Worm (Caenorhabditis elegans) whole organism, L4 larva: Measurements from ENCODE around the gene cct-5.
A peak's percentile ranks its signal among the peaks of the same experiment; 100 is the strongest.

Experiments used
- F10B5.3 ChIP-seq: sonication (generic microtip); optimal IDR thresholded peaks from 2 replicates; lab custom pipeline; 2016; ENCODE audit warnings: mild to moderate bottlenecking, missing genetic modification characterization, missing compliant biosample characterization
- F37D6.2 ChIP-seq: sonication (generic microtip); optimal IDR thresholded peaks from 2 replicates; lab custom pipeline; 2016; ENCODE audit warnings: mild to moderate bottlenecking, missing genetic modification characterization, missing compliant biosample characterization
- F49E8.2 ChIP-seq: sonication (generic microtip); optimal IDR thresholded peaks from 2 replicates; lab custom pipeline; 2016; ENCODE audit warnings: missing compliant biosample characterization, mild to moderate bottlenecking, missing genetic modification characterization, borderline replicate concordance
- T20F7.1 ChIP-seq: fragments of 200-800 bp; sonication (Bioruptor generic); optimal IDR thresholded peaks from 2 replicates; lab custom pipeline; 2018; ENCODE audit warnings: mild to moderate bottlenecking, missing genetic modification characterization, missing compliant biosample characterization
- T26A8.4 ChIP-seq: fragments of 200-800 bp; sonication (Bioruptor generic); IDR thresholded peaks from 2 replicates; pipeline ENCODE4 v1.3.6; 2022; ENCODE audit warnings: missing genetic modification characterization, missing compliant biosample characterization
- Y75B8A.6 ChIP-seq: fragments of 200-800 bp; sonication (Bioruptor generic); IDR thresholded peaks from 2 replicates; pipeline ENCODE4 v1.3.6; 2022; ENCODE audit warnings: missing genetic modification reagents, missing genetic modification characterization, missing compliant biosample characterization
- aha-1 ChIP-seq: fragments of 150-350 bp; peaks from one replicate; lab custom pipeline; 2014; ENCODE audit warnings: missing biosample characterization, missing genetic modification characterization
- aly-2 ChIP-seq: sonication (generic microtip); optimal IDR thresholded peaks from 2 replicates; lab custom pipeline; 2018; ENCODE audit warnings: missing biosample characterization, missing genetic modification characterization
- arid-1 ChIP-seq: fragments of 200-800 bp; sonication (Bioruptor generic); conservative IDR thresholded peaks from 2 replicates; pipeline ENCODE4 v1.3.6; 2022; ENCODE audit warnings: missing genetic modification reagents, missing genetic modification characterization, missing compliant biosample characterization
- ceh-20 ChIP-seq: fragments of 200-800 bp; sonication (Bioruptor generic); IDR thresholded peaks from 2 replicates; pipeline ENCODE4 v1.3.6; 2022; ENCODE audit warnings: missing genetic modification reagents, missing genetic modification characterization, missing compliant biosample characterization
- ceh-44 ChIP-seq: fragments of 200-800 bp; sonication (Bioruptor generic); IDR thresholded peaks from 2 replicates; pipeline ENCODE4 v1.3.6; 2022; ENCODE audit warnings: missing genetic modification reagents, missing genetic modification characterization, missing compliant biosample characterization
- ceh-82 ChIP-seq: sonication (generic microtip); optimal IDR thresholded peaks from 2 replicates; lab custom pipeline; 2017; ENCODE audit warnings: missing biosample characterization, missing genetic modification characterization
- cey-2 ChIP-seq: sonication (generic microtip); optimal IDR thresholded peaks from 3 replicates; lab custom pipeline; 2017; ENCODE audit warnings: missing genetic modification characterization, mild to moderate bottlenecking, missing compliant biosample characterization, antibody characterized with exemption, borderline replicate concordance; ENCODE audit not compliant: insufficient read depth
- daf-16 ChIP-seq, 3 experiments: sonication (generic microtip); optimal IDR thresholded peaks; 2 replicates each; lab custom pipeline; 2016 to 2017; ENCODE audit warnings: missing genetic modification characterization in 3 of 3, missing genetic modification reagents in 3 of 3, mild to moderate bottlenecking in 2 of 3, missing compliant biosample characterization in 2 of 3, missing biosample characterization in 1 of 3, moderate library complexity in 1 of 3
- daf-8 ChIP-seq: fragments of 200-800 bp; sonication (Bioruptor generic); IDR thresholded peaks from 2 replicates; pipeline ENCODE4 v1.3.6; 2022; ENCODE audit warnings: missing genetic modification characterization, missing compliant biosample characterization
- dmd-8 ChIP-seq: fragments of 200-800 bp; sonication (Bioruptor generic); IDR thresholded peaks from 2 replicates; pipeline ENCODE4 v1.3.6; 2022; ENCODE audit warnings: missing genetic modification characterization, missing compliant biosample characterization
- dmd-9 ChIP-seq: fragments of 200-800 bp; sonication (Bioruptor generic); IDR thresholded peaks from 2 replicates; pipeline ENCODE4 v1.3.6; 2022; ENCODE audit warnings: missing genetic modification reagents, missing genetic modification characterization, missing compliant biosample characterization
- dpl-1 ChIP-seq: fragments of 150-350 bp; optimal IDR thresholded peaks from 2 replicates; lab custom pipeline; 2014; ENCODE audit warnings: missing biosample characterization, missing genetic modification reagents, missing genetic modification characterization
- duxl-1 ChIP-seq: sonication (generic microtip); optimal IDR thresholded peaks from 2 replicates; lab custom pipeline; 2016; ENCODE audit warnings: mild to moderate bottlenecking, missing genetic modification characterization, moderate library complexity, missing compliant biosample characterization; ENCODE audit not compliant: poor library complexity
- fkh-10 ChIP-seq: fragments of 150-350 bp; optimal IDR thresholded peaks from 2 replicates; lab custom pipeline; 2014; ENCODE audit warnings: missing biosample characterization, missing genetic modification reagents, missing genetic modification characterization
- fos-1 ChIP-seq: fragments of 150-350 bp; optimal IDR thresholded peaks from 2 replicates; lab custom pipeline; 2014; ENCODE audit warnings: missing biosample characterization, missing genetic modification characterization
- hif-1 ChIP-seq, 2 experiments: sonication (generic microtip); optimal IDR thresholded peaks; 2 replicates each; lab custom pipeline; 2016 to 2017; ENCODE audit warnings: missing compliant biosample characterization in 2 of 2, missing genetic modification characterization in 2 of 2, missing genetic modification reagents in 2 of 2, missing genotype in 2 of 2, mild to moderate bottlenecking in 1 of 2
- hlh-11 ChIP-seq: fragments of 200-800 bp; sonication (Bioruptor generic); optimal IDR thresholded peaks from 2 replicates; lab custom pipeline; 2018; ENCODE audit warnings: mild to moderate bottlenecking, missing genetic modification characterization, missing compliant biosample characterization
- hmg-1.1 ChIP-seq: fragments of 200-800 bp; sonication (Bioruptor generic); IDR thresholded peaks from 2 replicates; pipeline ENCODE4 v1.3.6; 2022; ENCODE audit warnings: missing genetic modification reagents, missing genetic modification characterization, missing compliant biosample characterization
- jun-1 ChIP-seq: fragments of 150-350 bp; optimal IDR thresholded peaks from 2 replicates; lab custom pipeline; 2014; ENCODE audit warnings: missing biosample characterization, missing genetic modification reagents, missing genetic modification characterization
- lim-7 ChIP-seq: fragments of 200-800 bp; sonication (Bioruptor generic); IDR thresholded peaks from 2 replicates; pipeline ENCODE4 v1.3.6; 2022; ENCODE audit warnings: missing genetic modification characterization, missing compliant biosample characterization
- lir-3 ChIP-seq: sonication (generic microtip); optimal IDR thresholded peaks from 2 replicates; lab custom pipeline; 2016; ENCODE audit warnings: mild to moderate bottlenecking, missing genetic modification characterization, missing compliant biosample characterization
- madf-5 ChIP-seq, 2 experiments: fragments of 200-800 bp; sonication (Bioruptor generic); IDR thresholded peaks; 2 replicates each; pipeline ENCODE4 v1.3.6; 2022; ENCODE audit warnings: missing compliant biosample characterization in 2 of 2, missing genetic modification characterization in 2 of 2
- madf-9 ChIP-seq: fragments of 200-800 bp; sonication (Bioruptor generic); conservative IDR thresholded peaks from 2 replicates; pipeline ENCODE4 v1.3.6; 2022; ENCODE audit warnings: missing genetic modification reagents, missing genetic modification characterization, missing compliant biosample characterization
- mdt-29 ChIP-seq: fragments of 200-800 bp; sonication (Bioruptor generic); IDR thresholded peaks from 2 replicates; pipeline ENCODE4 v1.3.6; 2022; ENCODE audit warnings: missing genetic modification reagents, missing genetic modification characterization, missing compliant biosample characterization
- mes-2 ChIP-seq: sonication (generic microtip); optimal IDR thresholded peaks from 2 replicates; lab custom pipeline; 2016; ENCODE audit warnings: missing genotype, mild to moderate bottlenecking, missing genetic modification characterization, missing compliant biosample characterization; ENCODE audit not compliant: poor library complexity, severe bottlenecking
- mxl-3 ChIP-seq: fragments of 200-800 bp; sonication (Bioruptor generic); optimal IDR thresholded peaks from 2 replicates; lab custom pipeline; 2018; ENCODE audit warnings: mild to moderate bottlenecking, missing genetic modification characterization, missing compliant biosample characterization
- nhr-111 ChIP-seq: fragments of 200-800 bp; sonication (Bioruptor generic); optimal IDR thresholded peaks from 2 replicates; lab custom pipeline; 2018; ENCODE audit warnings: mild to moderate bottlenecking, missing genetic modification characterization, missing compliant biosample characterization
- nhr-237 ChIP-seq: sonication (generic microtip); optimal IDR thresholded peaks from 2 replicates; lab custom pipeline; 2017; ENCODE audit warnings: missing biosample characterization, missing genetic modification characterization
- nhr-42 ChIP-seq: fragments of 200-800 bp; sonication (Bioruptor generic); IDR thresholded peaks from 2 replicates; pipeline ENCODE4 v1.3.6; 2022; ENCODE audit warnings: missing genetic modification characterization, missing compliant biosample characterization
- nhr-6 ChIP-seq: fragments of 150-350 bp; optimal IDR thresholded peaks from 2 replicates; lab custom pipeline; 2014; ENCODE audit warnings: missing biosample characterization, missing genetic modification characterization
- nhr-76 ChIP-seq: fragments of 150-350 bp; optimal IDR thresholded peaks from 2 replicates; lab custom pipeline; 2014; ENCODE audit warnings: missing biosample characterization, missing genetic modification characterization
- nhr-77 ChIP-seq: fragments of 150-350 bp; optimal IDR thresholded peaks from 2 replicates; lab custom pipeline; 2014; ENCODE audit warnings: missing biosample characterization, missing genetic modification characterization
- pha-4 ChIP-seq, 2 experiments: fragments of 150-350 bp in 1 of 2; fragments of 200-800 bp in 1 of 2; sonication (Bioruptor generic) in 1 of 2; IDR thresholded peaks in 1 of 2; optimal IDR thresholded peaks in 1 of 2; 2 replicates each; pipeline versions ENCODE4 v1.3.6 to Lab custom; 2014 to 2022; ENCODE audit warnings: missing genetic modification characterization in 2 of 2, missing genetic modification reagents in 2 of 2, missing biosample characterization in 1 of 2, missing compliant biosample characterization in 1 of 2
- php-3 ChIP-seq: fragments of 200-800 bp; sonication (Bioruptor generic); IDR thresholded peaks from 2 replicates; pipeline ENCODE4 v1.3.6; 2022; ENCODE audit warnings: missing genetic modification reagents, missing genetic modification characterization, missing compliant biosample characterization
- pqm-1 ChIP-seq: sonication (generic microtip); optimal IDR thresholded peaks from 2 replicates; lab custom pipeline; 2017; ENCODE audit warnings: missing biosample characterization, missing genetic modification characterization
- rbr-2 ChIP-seq: sonication (generic microtip); optimal IDR thresholded peaks from 2 replicates; lab custom pipeline; 2016; ENCODE audit warnings: missing genotype, missing genetic modification characterization, missing compliant biosample characterization
- skn-1 ChIP-seq: fragments of 150-350 bp; optimal IDR thresholded peaks from 2 replicates; lab custom pipeline; 2014; ENCODE audit warnings: missing biosample characterization, missing genetic modification characterization
- spr-1 ChIP-seq: sonication (generic microtip); optimal IDR thresholded peaks from 2 replicates; lab custom pipeline; 2016; ENCODE audit warnings: mild to moderate bottlenecking, missing genetic modification characterization, missing compliant biosample characterization
- tag-97 ChIP-seq: fragments of 200-800 bp; sonication (Bioruptor generic); IDR thresholded peaks from 2 replicates; pipeline ENCODE4 v1.3.6; 2022; ENCODE audit warnings: missing genetic modification characterization, missing compliant biosample characterization
- vab-7 ChIP-seq: fragments of 200-800 bp; sonication (Bioruptor generic); IDR thresholded peaks from 2 replicates; pipeline ENCODE4 v1.3.6; 2022; ENCODE audit warnings: missing genetic modification reagents, missing genetic modification characterization, missing compliant biosample characterization
- zfp-2 ChIP-seq: sonication (generic microtip); optimal IDR thresholded peaks from 2 replicates; lab custom pipeline; 2016; ENCODE audit warnings: mild to moderate bottlenecking, missing genetic modification characterization, missing compliant biosample characterization
- zfp-3 ChIP-seq: fragments of 200-800 bp; sonication (Bioruptor generic); conservative IDR thresholded peaks from 2 replicates; pipeline ENCODE4 v1.3.6; 2022; ENCODE audit warnings: missing genetic modification reagents, missing genetic modification characterization, missing compliant biosample characterization
- zip-11 ChIP-seq: fragments of 200-800 bp; sonication (Bioruptor generic); IDR thresholded peaks from 2 replicates; pipeline ENCODE4 v1.3.6; 2022; ENCODE audit warnings: missing genetic modification characterization, missing compliant biosample characterization
- ztf-11 ChIP-seq: fragments of 150-350 bp; optimal IDR thresholded peaks from 2 replicates; lab custom pipeline; 2014; ENCODE audit warnings: missing biosample characterization, missing genetic modification characterization
- ztf-7 ChIP-seq: fragments of 150-350 bp; optimal IDR thresholded peaks from 2 replicates; lab custom pipeline; 2014; ENCODE audit warnings: missing biosample characterization, missing genetic modification characterization

cct-5 gene

DNA sequence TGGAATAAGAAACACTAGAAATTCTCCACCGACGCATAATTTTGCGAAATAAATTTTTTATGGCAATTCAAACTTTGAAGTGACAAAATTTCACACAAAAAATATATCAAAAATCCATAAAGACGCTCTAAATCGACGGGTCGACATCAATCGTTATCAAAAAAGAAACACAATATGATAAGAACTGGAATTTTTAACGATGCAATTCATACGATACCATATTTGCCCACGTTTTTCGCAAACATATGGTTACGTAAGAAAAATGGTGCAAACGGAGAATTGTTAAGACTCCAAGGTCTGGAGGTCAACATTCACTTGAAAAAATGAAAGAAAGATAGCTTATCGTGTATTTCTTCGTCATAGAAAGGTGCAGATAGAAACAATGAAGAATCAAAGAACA, 1.8 kb downstream of the cct-5 start:
- no peak for TF ChIP-seq pha-4 (GFP tag; IDR thresholded peaks at IDR 0.05; lab: Robert Waterston, UW)
- TF ChIP-seq pha-4 (tag; optimal IDR thresholded peaks at IDR 0.05; lab: Kevin White, UChicago), result no peak
- no peak for TF ChIP-seq nhr-76 (tag; lab: Kevin White, UChicago)
- TF ChIP-seq fos-1 (tag; lab: Kevin White, UChicago), result no peak
- TF ChIP-seq spr-1, result no peak
- TF ChIP-seq Y75B8A.6 (GFP tag; lab: Robert Waterston, UW), result no peak
- no peak for TF ChIP-seq nhr-42
- TF ChIP-seq arid-1 (GFP tag; lab: Robert Waterston, UW), result no peak
- no peak for TF ChIP-seq mxl-3 (GFP tag; lab: Kevin White, UChicago)
- TF ChIP-seq madf-9 (GFP tag; lab: Robert Waterston, UW), result no peak
- TF ChIP-seq ceh-44, result no peak
- TF ChIP-seq ceh-20 (GFP tag; lab: Robert Waterston, UW), result no peak
- TF ChIP-seq dmd-9 (GFP tag; lab: Robert Waterston, UW), result no peak
- TF ChIP-seq nhr-6 (tag; lab: Kevin White, UChicago), result no peak
- no peak for TF ChIP-seq dmd-8 (GFP tag; lab: Robert Waterston, UW)
- TF ChIP-seq aly-2, result no peak
- TF ChIP-seq hmg-1.1 (GFP tag; lab: Robert Waterston, UW), result no peak
- no peak for TF ChIP-seq dpl-1 (GFP tag; lab: Kevin White, UChicago)
- no peak for TF ChIP-seq mes-2
- TF ChIP-seq jun-1 (tag; lab: Kevin White, UChicago), result no peak
- no peak for TF ChIP-seq fkh-10
- TF ChIP-seq tag-97 (GFP tag; lab: Robert Waterston, UW), result no peak
- TF ChIP-seq F37D6.2 (tag; lab: Kevin White, UChicago), result no peak
- no peak for TF ChIP-seq daf-8 (GFP tag; lab: Robert Waterston, UW)
- no peak for TF ChIP-seq F10B5.3 (tag; lab: Kevin White, UChicago)
- no peak for TF ChIP-seq duxl-1 (tag; lab: Kevin White, UChicago)
- no peak for TF ChIP-seq madf-5 (GFP tag; IDR thresholded peaks at IDR 0.05; lab: Robert Waterston, UW)
- no peak for TF ChIP-seq T26A8.4 (GFP tag; lab: Robert Waterston, UW)
- TF ChIP-seq zfp-3, result no peak
- no peak for TF ChIP-seq F49E8.2 (tag; lab: Kevin White, UChicago)
- no peak for TF ChIP-seq mdt-29 (GFP tag; lab: Robert Waterston, UW)
- TF ChIP-seq daf-16 (GFP tag; optimal IDR thresholded peaks at IDR 0.05; lab: Kevin White, UChicago), result no peak
- TF ChIP-seq daf-16 (tag; optimal IDR thresholded peaks at IDR 0.05; lab: Kevin White, UChicago), result peak; percentile 49
- TF ChIP-seq ztf-11 (tag; lab: Kevin White, UChicago), result no peak
- TF ChIP-seq zip-11 (GFP tag; lab: Robert Waterston, UW), result no peak
- TF ChIP-seq rbr-2 (tag; lab: Kevin White, UChicago), result no peak
- TF ChIP-seq ztf-7, result no peak
- TF ChIP-seq nhr-111 (GFP tag; lab: Kevin White, UChicago), result no peak
- TF ChIP-seq lim-7 (GFP tag; lab: Robert Waterston, UW), result no peak
- TF ChIP-seq pqm-1 (tag; lab: Kevin White, UChicago), result peak; percentile 96
- no peak for TF ChIP-seq skn-1
- TF ChIP-seq lir-3 (tag; lab: Kevin White, UChicago), result no peak
- TF ChIP-seq cey-2 (tag; lab: Kevin White, UChicago), result no peak
- no peak for TF ChIP-seq nhr-77
- TF ChIP-seq zfp-2, result no peak
- TF ChIP-seq nhr-237, result no peak
- TF ChIP-seq hlh-11 (tag; lab: Kevin White, UChicago), result peak; percentile 27
- TF ChIP-seq ceh-82 (tag; lab: Kevin White, UChicago), result no peak
- TF ChIP-seq T20F7.1 (GFP tag; lab: Kevin White, UChicago), result peak; percentile 13
- TF ChIP-seq hif-1 (tag; optimal IDR thresholded peaks at IDR 0.05; lab: Kevin White, UChicago), result no peak
- peak; percentile 82 for TF ChIP-seq aha-1 (tag; lab: Kevin White, UChicago)
- TF ChIP-seq vab-7 (GFP tag; lab: Robert Waterston, UW), result no peak
- peak; percentile 90 for TF ChIP-seq php-3 (GFP tag; lab: Robert Waterston, UW)
